Worm (Caenorhabditis elegans): ENCODE results near the gene T26E4.7.

- no peak for TF ChIP-seq nhr-11 (tag; optimal IDR thresholded peaks at IDR 0.05)
- no peak for TF ChIP-seq nhr-77 (tag; optimal IDR thresholded peaks at IDR 0.05)
- no peak for TF ChIP-seq fos-1 (tag; optimal IDR thresholded peaks at IDR 0.05)
Observed at ce11 chrV:15781086-15781485, 12.3 kb upstream of the T26E4.7 start, which contains the start of gene T26E4.2.
